Worm (Caenorhabditis elegans) whole organism, L4 larva: ENCODE data around the gene K02E11.6.

ENCODE experiments used
- D1046.2 ChIP-seq: fragments of 200-800 bp; sonication (Bioruptor generic); IDR thresholded peaks from 2 replicates; pipeline ENCODE4 v1.3.6; 2022; ENCODE audit warnings: missing genetic modification characterization, missing compliant biosample characterization
- F10B5.3 ChIP-seq: sonication (generic microtip); optimal IDR thresholded peaks from 2 replicates; lab custom pipeline; 2016; ENCODE audit warnings: mild to moderate bottlenecking, missing genetic modification characterization, missing compliant biosample characterization
- F26F4.8 ChIP-seq: fragments of 200-800 bp; sonication (Bioruptor generic); conservative IDR thresholded peaks from 2 replicates; pipeline ENCODE4 v1.3.6; 2022; ENCODE audit warnings: missing genetic modification characterization, missing compliant biosample characterization
- T20F7.1 ChIP-seq: fragments of 200-800 bp; sonication (Bioruptor generic); optimal IDR thresholded peaks from 2 replicates; lab custom pipeline; 2018; ENCODE audit warnings: mild to moderate bottlenecking, missing genetic modification characterization, missing compliant biosample characterization
- T26A8.4 ChIP-seq: fragments of 200-800 bp; sonication (Bioruptor generic); IDR thresholded peaks from 2 replicates; pipeline ENCODE4 v1.3.6; 2022; ENCODE audit warnings: missing genetic modification characterization, missing compliant biosample characterization
- Y48G9A.11 ChIP-seq: fragments of 200-800 bp; sonication (Bioruptor generic); IDR thresholded peaks from 2 replicates; pipeline ENCODE4 v1.3.6; 2022; ENCODE audit warnings: missing genetic modification reagents, missing genetic modification characterization, missing compliant biosample characterization
- Y5F2A.4 ChIP-seq: fragments of 200-800 bp; sonication (Bioruptor generic); optimal IDR thresholded peaks from 2 replicates; lab custom pipeline; 2018; ENCODE audit warnings: mild to moderate bottlenecking, missing genetic modification characterization, missing compliant biosample characterization
- Y75B8A.6 ChIP-seq: fragments of 200-800 bp; sonication (Bioruptor generic); IDR thresholded peaks from 2 replicates; pipeline ENCODE4 v1.3.6; 2022; ENCODE audit warnings: missing genetic modification reagents, missing genetic modification characterization, missing compliant biosample characterization
- ZK337.2 ChIP-seq: fragments of 200-800 bp; sonication (Bioruptor generic); IDR thresholded peaks from 2 replicates; pipeline ENCODE4 v1.3.6; 2022; ENCODE audit warnings: missing genetic modification reagents, missing genetic modification characterization, missing compliant biosample characterization
- aly-2 ChIP-seq: sonication (generic microtip); optimal IDR thresholded peaks from 2 replicates; lab custom pipeline; 2018; ENCODE audit warnings: missing biosample characterization, missing genetic modification characterization
- ceh-20 ChIP-seq: fragments of 200-800 bp; sonication (Bioruptor generic); IDR thresholded peaks from 2 replicates; pipeline ENCODE4 v1.3.6; 2022; ENCODE audit warnings: missing genetic modification reagents, missing genetic modification characterization, missing compliant biosample characterization
- ceh-28 ChIP-seq: fragments of 150-350 bp; optimal IDR thresholded peaks from 2 replicates; lab custom pipeline; 2014; ENCODE audit warnings: missing biosample characterization, missing genetic modification reagents, missing genetic modification characterization
- daf-12 ChIP-seq: fragments of 150-350 bp; optimal IDR thresholded peaks from 2 replicates; lab custom pipeline; 2014; ENCODE audit warnings: missing biosample characterization, missing genetic modification reagents, missing genetic modification characterization
- daf-16 ChIP-seq, 3 experiments: sonication (generic microtip); optimal IDR thresholded peaks; 2 replicates each; lab custom pipeline; 2016 to 2017; ENCODE audit warnings: missing genetic modification characterization in 3 of 3, missing genetic modification reagents in 3 of 3, mild to moderate bottlenecking in 2 of 3, missing compliant biosample characterization in 2 of 3, missing biosample characterization in 1 of 3, moderate library complexity in 1 of 3
- daf-8 ChIP-seq: fragments of 200-800 bp; sonication (Bioruptor generic); IDR thresholded peaks from 2 replicates; pipeline ENCODE4 v1.3.6; 2022; ENCODE audit warnings: missing genetic modification characterization, missing compliant biosample characterization
- dmd-8 ChIP-seq: fragments of 200-800 bp; sonication (Bioruptor generic); IDR thresholded peaks from 2 replicates; pipeline ENCODE4 v1.3.6; 2022; ENCODE audit warnings: missing genetic modification characterization, missing compliant biosample characterization
- dmd-9 ChIP-seq: fragments of 200-800 bp; sonication (Bioruptor generic); IDR thresholded peaks from 2 replicates; pipeline ENCODE4 v1.3.6; 2022; ENCODE audit warnings: missing genetic modification reagents, missing genetic modification characterization, missing compliant biosample characterization
- dpl-1 ChIP-seq: fragments of 150-350 bp; optimal IDR thresholded peaks from 2 replicates; lab custom pipeline; 2014; ENCODE audit warnings: missing biosample characterization, missing genetic modification reagents, missing genetic modification characterization
- egl-27 ChIP-seq: sonication (generic microtip); optimal IDR thresholded peaks from 3 replicates; lab custom pipeline; 2017; ENCODE audit warnings: missing biosample characterization, missing genetic modification reagents, missing genetic modification characterization
- egl-43 ChIP-seq: fragments of 200-800 bp; sonication (Bioruptor generic); IDR thresholded peaks from 2 replicates; pipeline ENCODE4 v1.3.6; 2022; ENCODE audit warnings: missing genetic modification reagents, missing genetic modification characterization, missing compliant biosample characterization
- fkh-10 ChIP-seq: fragments of 150-350 bp; optimal IDR thresholded peaks from 2 replicates; lab custom pipeline; 2014; ENCODE audit warnings: missing biosample characterization, missing genetic modification reagents, missing genetic modification characterization
- hif-1 ChIP-seq, 2 experiments: sonication (generic microtip); optimal IDR thresholded peaks; 2 replicates each; lab custom pipeline; 2016 to 2017; ENCODE audit warnings: missing compliant biosample characterization in 2 of 2, missing genetic modification characterization in 2 of 2, missing genetic modification reagents in 2 of 2, missing genotype in 2 of 2, mild to moderate bottlenecking in 1 of 2
- hlh-30 ChIP-seq: sonication (generic microtip); optimal IDR thresholded peaks from 2 replicates; lab custom pipeline; 2017; ENCODE audit warnings: antibody characterized with exemption, mild to moderate bottlenecking, missing genetic modification characterization, missing compliant biosample characterization; ENCODE audit not compliant: insufficient read depth
- hmg-1.1 ChIP-seq: fragments of 200-800 bp; sonication (Bioruptor generic); IDR thresholded peaks from 2 replicates; pipeline ENCODE4 v1.3.6; 2022; ENCODE audit warnings: missing genetic modification reagents, missing genetic modification characterization, missing compliant biosample characterization
- jun-1 ChIP-seq: fragments of 150-350 bp; optimal IDR thresholded peaks from 2 replicates; lab custom pipeline; 2014; ENCODE audit warnings: missing biosample characterization, missing genetic modification reagents, missing genetic modification characterization
- lin-15B ChIP-seq: fragments of 150-350 bp; sonication (generic microtip); optimal IDR thresholded peaks from 3 replicates; lab custom pipeline; 2014; ENCODE audit warnings: missing biosample characterization, missing genetic modification characterization
- lin-29 ChIP-seq: fragments of 200-800 bp; sonication (Bioruptor generic); IDR thresholded peaks from 2 replicates; pipeline ENCODE4 v1.3.6; 2022; ENCODE audit warnings: missing genetic modification reagents, missing genetic modification characterization, missing compliant biosample characterization
- lir-3 ChIP-seq: sonication (generic microtip); optimal IDR thresholded peaks from 2 replicates; lab custom pipeline; 2016; ENCODE audit warnings: mild to moderate bottlenecking, missing genetic modification characterization, missing compliant biosample characterization
- madf-5 ChIP-seq, 2 experiments: fragments of 200-800 bp; sonication (Bioruptor generic); IDR thresholded peaks; 2 replicates each; pipeline ENCODE4 v1.3.6; 2022; ENCODE audit warnings: missing compliant biosample characterization in 2 of 2, missing genetic modification characterization in 2 of 2
- madf-9 ChIP-seq: fragments of 200-800 bp; sonication (Bioruptor generic); conservative IDR thresholded peaks from 2 replicates; pipeline ENCODE4 v1.3.6; 2022; ENCODE audit warnings: missing genetic modification reagents, missing genetic modification characterization, missing compliant biosample characterization
- nhr-11 ChIP-seq: fragments of 150-350 bp; optimal IDR thresholded peaks from 2 replicates; lab custom pipeline; 2014; ENCODE audit warnings: missing biosample characterization, missing genetic modification characterization
- nhr-237 ChIP-seq: sonication (generic microtip); optimal IDR thresholded peaks from 2 replicates; lab custom pipeline; 2017; ENCODE audit warnings: missing biosample characterization, missing genetic modification characterization
- nhr-25 ChIP-seq: sonication (generic microtip); optimal IDR thresholded peaks from 2 replicates; lab custom pipeline; 2017; ENCODE audit warnings: missing genetic modification characterization, mild to moderate bottlenecking, missing compliant biosample characterization, antibody characterized with exemption, moderate library complexity, borderline replicate concordance; ENCODE audit not compliant: insufficient read depth
- nhr-41 ChIP-seq: fragments of 200-800 bp; sonication (Bioruptor generic); IDR thresholded peaks from 2 replicates; pipeline ENCODE4 v1.3.6; 2022; ENCODE audit warnings: missing genetic modification reagents, missing genetic modification characterization, missing compliant biosample characterization
- nhr-42 ChIP-seq: fragments of 200-800 bp; sonication (Bioruptor generic); IDR thresholded peaks from 2 replicates; pipeline ENCODE4 v1.3.6; 2022; ENCODE audit warnings: missing genetic modification characterization, missing compliant biosample characterization
- nhr-76 ChIP-seq: fragments of 150-350 bp; optimal IDR thresholded peaks from 2 replicates; lab custom pipeline; 2014; ENCODE audit warnings: missing biosample characterization, missing genetic modification characterization
- pha-4 ChIP-seq, 2 experiments: fragments of 150-350 bp in 1 of 2; fragments of 200-800 bp in 1 of 2; sonication (Bioruptor generic) in 1 of 2; IDR thresholded peaks in 1 of 2; optimal IDR thresholded peaks in 1 of 2; 2 replicates each; pipeline versions ENCODE4 v1.3.6 to Lab custom; 2014 to 2022; ENCODE audit warnings: missing genetic modification characterization in 2 of 2, missing genetic modification reagents in 2 of 2, missing biosample characterization in 1 of 2, missing compliant biosample characterization in 1 of 2
- php-3 ChIP-seq: fragments of 200-800 bp; sonication (Bioruptor generic); IDR thresholded peaks from 2 replicates; pipeline ENCODE4 v1.3.6; 2022; ENCODE audit warnings: missing genetic modification reagents, missing genetic modification characterization, missing compliant biosample characterization
- rbr-2 ChIP-seq: sonication (generic microtip); optimal IDR thresholded peaks from 2 replicates; lab custom pipeline; 2016; ENCODE audit warnings: missing genotype, missing genetic modification characterization, missing compliant biosample characterization
- sdz-12 ChIP-seq: fragments of 200-800 bp; sonication (Bioruptor generic); optimal IDR thresholded peaks from 2 replicates; lab custom pipeline; 2018; ENCODE audit warnings: mild to moderate bottlenecking, missing genetic modification characterization, missing compliant biosample characterization
- set-16 ChIP-seq: fragments of 200-800 bp; sonication (Bioruptor generic); IDR thresholded peaks from 2 replicates; pipeline ENCODE4 v1.3.6; 2022; ENCODE audit warnings: missing genetic modification reagents, missing genetic modification characterization, missing compliant biosample characterization
- snpc-4 ChIP-seq: fragments of 150-350 bp; optimal IDR thresholded peaks from 2 replicates; lab custom pipeline; 2014; ENCODE audit warnings: missing biosample characterization, missing genetic modification characterization
- unc-130 ChIP-seq: sonication (generic microtip); optimal IDR thresholded peaks from 2 replicates; lab custom pipeline; 2016; ENCODE audit warnings: missing genetic modification reagents, missing genetic modification characterization, missing compliant biosample characterization
- unc-39 ChIP-seq: sonication (generic microtip); optimal IDR thresholded peaks from 2 replicates; lab custom pipeline; 2017; ENCODE audit warnings: missing biosample characterization, missing genetic modification characterization
- unc-62 ChIP-seq, 3 experiments: fragments of 150-350 bp in 1 of 3; sonication (generic microtip); optimal IDR thresholded peaks in 2 of 3; peaks in 1 of 3; 1 replicate in 1 of 3; 2 replicates in 2 of 3; lab custom pipeline; 2014 to 2017; ENCODE audit warnings: missing biosample characterization in 3 of 3, missing genetic modification characterization in 3 of 3, missing genetic modification reagents in 3 of 3, missing genotype in 1 of 3
- zfp-2 ChIP-seq: sonication (generic microtip); optimal IDR thresholded peaks from 2 replicates; lab custom pipeline; 2016; ENCODE audit warnings: mild to moderate bottlenecking, missing genetic modification characterization, missing compliant biosample characterization
- zfp-3 ChIP-seq: fragments of 200-800 bp; sonication (Bioruptor generic); conservative IDR thresholded peaks from 2 replicates; pipeline ENCODE4 v1.3.6; 2022; ENCODE audit warnings: missing genetic modification reagents, missing genetic modification characterization, missing compliant biosample characterization
- ztf-11 ChIP-seq: fragments of 150-350 bp; optimal IDR thresholded peaks from 2 replicates; lab custom pipeline; 2014; ENCODE audit warnings: missing biosample characterization, missing genetic modification characterization
- ztf-7 ChIP-seq: fragments of 150-350 bp; optimal IDR thresholded peaks from 2 replicates; lab custom pipeline; 2014; ENCODE audit warnings: missing biosample characterization, missing genetic modification characterization

Gene K02E11.6

ce11 chrV:14200086-14200485, 48.5 kb upstream of the K02E11.6 start (continued):
- TF ChIP-seq set-16 (peak; percentile 61), daf-8 (GFP tag; lab: Robert Waterston, UW) (0 out of 2 replicates have a peak, but pooled peaks have one; percentile 39), lir-3 (tag; lab: Kevin White, UChicago) (no peak), hmg-1.1 (GFP tag; lab: Robert Waterston, UW) (peak; percentile 93), aly-2 (tag; lab: Kevin White, UChicago) (no peak), hif-1 (tag; optimal IDR thresholded peaks at IDR 0.05; lab: Kevin White, UChicago) (peak; percentile 15 to 86), nhr-25 (tag; lab: Kevin White, UChicago) (peak; percentile 29), nhr-42 (GFP tag; lab: Robert Waterston, UW) (peak; percentile 83), Y75B8A.6 (GFP tag; lab: Robert Waterston, UW) (peak; percentile 63; the same call in 1 of the 2 replicates), F26F4.8 (GFP tag; lab: Robert Waterston, UW) (no peak), Y48G9A.11 (no peak), ZK337.2 (GFP tag; lab: Robert Waterston, UW) (no peak), zfp-3 (GFP tag; lab: Robert Waterston, UW) (peak; percentile 87), php-3 (GFP tag; lab: Robert Waterston, UW) (no peak), daf-16 (GFP tag; optimal IDR thresholded peaks at IDR 0.05; lab: Kevin White, UChicago) (peak; percentile 12 to 76), daf-16 (tag; optimal IDR thresholded peaks at IDR 0.05; lab: Kevin White, UChicago) (peak; percentile 86), ztf-11 (no peak), madf-5 (GFP tag; IDR thresholded peaks at IDR 0.05; lab: Robert Waterston, UW) (no peak), nhr-41 (peak; percentile 72; the same call in 1 of the 2 replicates), lin-15B (tag; lab: Kevin White, UChicago) (no peak), F10B5.3 (no peak), daf-12 (tag; lab: Kevin White, UChicago) (no peak), nhr-76 (tag; lab: Kevin White, UChicago) (peak; percentile 35), T26A8.4 (GFP tag; lab: Robert Waterston, UW) (peak; percentile 84), pha-4 (GFP tag; IDR thresholded peaks at IDR 0.05; lab: Robert Waterston, UW) (peak; percentile 84), pha-4 (tag; optimal IDR thresholded peaks at IDR 0.05; lab: Kevin White, UChicago) (peak; percentile 72), snpc-4 (peak; percentile 45), nhr-237 (tag; lab: Kevin White, UChicago) (peak; percentile 10), ceh-20 (GFP tag; lab: Robert Waterston, UW) (peak; percentile 85), jun-1 (tag; lab: Kevin White, UChicago) (peak; percentile 81), lin-29 (GFP tag; lab: Robert Waterston, UW) (no peak), dmd-9 (GFP tag; lab: Robert Waterston, UW) (no peak), Y5F2A.4 (GFP tag; lab: Kevin White, UChicago) (no peak), egl-27 (tag; lab: Kevin White, UChicago) (no peak), dmd-8 (GFP tag; lab: Robert Waterston, UW) (no peak), nhr-11 (tag; lab: Kevin White, UChicago) (peak; percentile 98), D1046.2 (GFP tag; lab: Robert Waterston, UW) (peak; percentile 65; the same call in 1 of the 2 replicates), fkh-10 (GFP tag; lab: Kevin White, UChicago) (no peak), hlh-30 (peak; percentile 97), unc-130 (GFP tag; lab: Kevin White, UChicago) (no peak), ztf-7 (tag; lab: Kevin White, UChicago) (peak; percentile 26), sdz-12 (no peak), unc-62 (GFP tag; optimal IDR thresholded peaks at IDR 0.05 in 1 of 2; lab: Kevin White, UChicago) (peak in 1 of 2 experiments; percentile 99), unc-62 (tag; optimal IDR thresholded peaks at IDR 0.05; lab: Kevin White, UChicago) (no peak), madf-9 (GFP tag; lab: Robert Waterston, UW) (no peak), ceh-28 (tag; lab: Kevin White, UChicago) (peak; percentile 43), T20F7.1 (GFP tag; lab: Kevin White, UChicago) (peak; percentile 83), rbr-2 (tag; lab: Kevin White, UChicago) (peak; percentile 88), unc-39 (no peak), egl-43 (peak; percentile 68), zfp-2 (tag; lab: Kevin White, UChicago) (peak; percentile 18), dpl-1 (peak; percentile 65)
